Fruit fly (Drosophila melanogaster): Measurements from ENCODE around the gene ath.

DNA sequence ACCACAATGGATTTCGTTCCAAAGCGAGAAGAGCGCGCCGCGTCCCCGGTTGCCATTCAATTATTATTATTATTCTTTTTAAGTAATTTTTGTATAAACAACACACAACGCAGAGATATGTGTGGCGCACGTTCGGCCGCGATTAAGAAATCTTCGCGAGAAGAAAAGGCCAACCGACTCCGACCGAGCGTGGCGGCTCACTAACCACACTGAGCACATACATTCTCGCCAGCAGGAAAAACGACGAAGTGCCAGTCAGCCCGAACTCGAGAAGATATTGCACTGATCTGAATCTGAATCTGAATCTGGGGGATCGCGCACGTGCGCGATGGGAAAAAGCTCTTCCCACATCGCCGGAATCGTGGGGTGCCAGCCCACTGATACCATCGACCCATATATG lies 12.0 kb upstream of the ath start, which contains the start of gene Sur:
- TF ChIP-seq Clk (GFP tag; optimal IDR thresholded peaks at IDR 0.05) (no peak), CG7045 (GFP tag; optimal IDR thresholded peaks at IDR 0.05) (no peak), tj (GFP tag; optimal IDR thresholded peaks at IDR 0.05) (no peak), ovo (GFP tag; optimal IDR thresholded peaks at IDR 0.05) (no peak), CG5204 (GFP tag; optimal IDR thresholded peaks at IDR 0.05) (no peak), CG14711 (tag; optimal IDR thresholded peaks at IDR 0.05) (no peak), Crg-1 (GFP tag; optimal IDR thresholded peaks at IDR 0.05) (no peak), bab1 (GFP tag; optimal IDR thresholded peaks at IDR 0.05) (no peak), CG7101 (tag; optimal IDR thresholded peaks at IDR 0.05) (no peak), CG33017 (tag; optimal IDR thresholded peaks at IDR 0.05) (no peak), cnc (optimal IDR thresholded peaks at IDR 0.05) (no peak), CG12768 (GFP tag; optimal IDR thresholded peaks at IDR 0.05) (no peak)

All from whole organism, adult.